Fruit fly (Drosophila melanogaster) whole organism, embryonic: ENCODE data around the gene Cyt-c-p.
A peak's percentile ranks its signal among the peaks of the same experiment; 100 is the strongest.

Experiments used
- BtbVII ChIP-seq: fragments of 200-800 bp; sonication (Bioruptor generic); optimal IDR thresholded peaks from 3 replicates; lab custom pipeline; 2017; ENCODE audit warnings: missing biosample characterization, mild to moderate bottlenecking, missing genetic modification characterization
- Bteb2 ChIP-seq: fragments of 200-800 bp; sonication (Bioruptor generic); optimal IDR thresholded peaks from 2 replicates; lab custom pipeline; 2016; ENCODE audit warnings: missing biosample characterization, missing genetic modification characterization
- CG10979 ChIP-seq: fragments of 200-800 bp; sonication (Bioruptor generic); optimal IDR thresholded peaks from 2 replicates; lab custom pipeline; 2018; ENCODE audit warnings: missing biosample characterization, mild to moderate bottlenecking, missing genetic modification characterization, moderate library complexity
- CG14050 ChIP-seq: fragments of 200-800 bp; sonication (Bioruptor generic); IDR thresholded peaks from 3 replicates; pipeline ENCODE4 v1.3.6; 2022; ENCODE audit warnings: missing biosample characterization, missing genetic modification characterization
- CG16779 ChIP-seq: fragments of 200-800 bp; sonication (Bioruptor generic); IDR thresholded peaks from 2 replicates; pipeline ENCODE4 v1.3.6; 2022; ENCODE audit warnings: missing biosample characterization, missing genetic modification characterization
- CG31224 ChIP-seq: fragments of 200-800 bp; sonication (Bioruptor generic); IDR thresholded peaks from 2 replicates; pipeline ENCODE4 v1.3.6; 2022; ENCODE audit warnings: missing biosample characterization, missing genetic modification characterization
- CG3163 ChIP-seq: fragments of 200-800 bp; sonication (Bioruptor generic); optimal IDR thresholded peaks from 3 replicates; lab custom pipeline; 2016; ENCODE audit warnings: missing biosample characterization, missing genetic modification characterization
- CG42726 ChIP-seq: fragments of 200-800 bp; sonication (Bioruptor generic); IDR thresholded peaks from 2 replicates; pipeline ENCODE4 v1.3.6; 2022; ENCODE audit warnings: missing biosample characterization, missing genetic modification characterization; ENCODE audit not compliant: partially characterized antibody
- CG4404 ChIP-seq: fragments of 200-800 bp; sonication (Bioruptor generic); IDR thresholded peaks from 2 replicates; pipeline ENCODE4 v1.3.6; 2022; ENCODE audit warnings: missing biosample characterization, missing genetic modification characterization
- CG4617 ChIP-seq: fragments of 200-800 bp; sonication (Bioruptor generic); optimal IDR thresholded peaks from 3 replicates; lab custom pipeline; 2016; ENCODE audit warnings: missing biosample characterization, missing genetic modification characterization, borderline replicate concordance
- CG6175 ChIP-seq: fragments of 200-800 bp; sonication (Bioruptor generic); IDR thresholded peaks from 3 replicates; pipeline ENCODE4 v1.3.6; 2022; ENCODE audit warnings: missing biosample characterization, missing genetic modification characterization
- CG6683 ChIP-seq: fragments of 200-800 bp; sonication (Bioruptor generic); optimal IDR thresholded peaks from 2 replicates; lab custom pipeline; 2017; ENCODE audit warnings: missing biosample characterization, mild to moderate bottlenecking, missing genetic modification characterization, missing genetic modification reagents
- CG6765 ChIP-seq: fragments of 200-800 bp; sonication (Bioruptor generic); optimal IDR thresholded peaks from 3 replicates; lab custom pipeline; 2017; ENCODE audit warnings: missing biosample characterization, mild to moderate bottlenecking, missing genetic modification characterization
- CG6791 ChIP-seq: fragments of 200-800 bp; sonication (Bioruptor generic); IDR thresholded peaks from 3 replicates; pipeline ENCODE4 v1.3.6; 2022; ENCODE audit warnings: missing biosample characterization, missing genetic modification characterization; ENCODE audit not compliant: partially characterized antibody
- CG7839 ChIP-seq: fragments of 200-800 bp; sonication (Bioruptor generic); optimal IDR thresholded peaks from 3 replicates; lab custom pipeline; 2018; ENCODE audit warnings: missing biosample characterization, mild to moderate bottlenecking, missing genetic modification characterization, moderate library complexity
- CTCF ChIP-seq: fragments of 200-800 bp; sonication (Bioruptor generic); optimal IDR thresholded peaks from 2 replicates; lab custom pipeline; 2017; ENCODE audit warnings: missing biosample characterization, mild to moderate bottlenecking, missing genetic modification characterization, moderate library complexity
- Camta ChIP-seq: fragments of 200-800 bp; sonication (Bioruptor generic); optimal IDR thresholded peaks from 2 replicates; lab custom pipeline; 2016; ENCODE audit warnings: missing biosample characterization, missing genetic modification characterization
- CoRest ChIP-seq: fragments of 200-800 bp; sonication (Bioruptor generic); optimal IDR thresholded peaks from 3 replicates; lab custom pipeline; 2018; ENCODE audit warnings: missing biosample characterization, mild to moderate bottlenecking, missing genetic modification characterization, moderate library complexity
- Deaf1 ChIP-seq: fragments of 200-800 bp; optimal IDR thresholded peaks from 3 replicates; lab custom pipeline; 2019; ENCODE audit warnings: missing biosample characterization, mild to moderate bottlenecking, missing genetic modification characterization, moderate library complexity
- Lim3 ChIP-seq: fragments of 200-800 bp; sonication (Bioruptor generic); IDR thresholded peaks from 2 replicates; pipeline ENCODE4 v1.3.6; 2022; ENCODE audit warnings: missing biosample characterization, missing genetic modification characterization
- MBD-R2 ChIP-seq: fragments of 200-800 bp; sonication (Bioruptor generic); IDR thresholded peaks from 2 replicates; pipeline ENCODE4 v1.3.6; 2022; ENCODE audit warnings: missing biosample characterization, missing genetic modification characterization
- NFAT ChIP-seq: fragments of 200-800 bp; sonication (Bioruptor generic); IDR thresholded peaks from 2 replicates; pipeline ENCODE4 v1.3.6; 2022; ENCODE audit warnings: missing biosample characterization, missing genetic modification characterization
- Oli ChIP-seq: fragments of 200-800 bp; sonication (Bioruptor generic); optimal IDR thresholded peaks from 2 replicates; lab custom pipeline; 2018; ENCODE audit warnings: missing biosample characterization, mild to moderate bottlenecking, missing genetic modification characterization, moderate library complexity
- Taf1 ChIP-seq: fragments of 200-800 bp; sonication (Bioruptor generic); IDR thresholded peaks from 2 replicates; pipeline ENCODE4 v1.3.6; 2022; ENCODE audit warnings: missing biosample characterization, missing genetic modification characterization
- Xrp1 ChIP-seq: fragments of 200-800 bp; sonication (Bioruptor generic); IDR thresholded peaks from 2 replicates; pipeline ENCODE4 v1.3.6; 2022; ENCODE audit warnings: missing biosample characterization, missing genetic modification characterization
- ac ChIP-seq: fragments of 200-800 bp; sonication (Bioruptor generic); optimal IDR thresholded peaks from 3 replicates; lab custom pipeline; 2017; ENCODE audit warnings: missing biosample characterization, mild to moderate bottlenecking, missing genetic modification characterization
- bbx ChIP-seq: fragments of 200-800 bp; sonication (Bioruptor generic); IDR thresholded peaks from 2 replicates; pipeline ENCODE4 v1.3.6; 2022; ENCODE audit warnings: missing biosample characterization, missing genetic modification characterization; ENCODE audit not compliant: partially characterized antibody
- bowl ChIP-seq: fragments of 200-800 bp; sonication (Bioruptor generic); IDR thresholded peaks from 2 replicates; pipeline ENCODE4 v1.3.6; 2022; ENCODE audit warnings: missing biosample characterization, missing genetic modification characterization
- bsh ChIP-seq, 2 experiments: fragments of 200-800 bp; sonication (Bioruptor generic); optimal IDR thresholded peaks; 2 replicates each; lab custom pipeline; 2017 to 2018; ENCODE audit warnings: mild to moderate bottlenecking in 2 of 2, missing biosample characterization in 2 of 2, missing genetic modification characterization in 2 of 2, moderate library complexity in 1 of 2
- btn ChIP-seq: fragments of 200-800 bp; sonication (Bioruptor generic); optimal IDR thresholded peaks from 2 replicates; lab custom pipeline; 2016; ENCODE audit warnings: missing biosample characterization, missing genetic modification characterization
- ci ChIP-seq: fragments of 200-800 bp; sonication (Bioruptor generic); IDR thresholded peaks from 3 replicates; pipeline ENCODE4 v1.3.6; 2022; ENCODE audit warnings: missing biosample characterization, missing genetic modification characterization
- dimm ChIP-seq: fragments of 200-800 bp; sonication (Bioruptor generic); IDR thresholded peaks from 2 replicates; pipeline ENCODE4 v1.3.6; 2022; ENCODE audit warnings: missing biosample characterization, missing genetic modification characterization
- dpn ChIP-seq, 2 experiments: fragments of 200-800 bp; sonication (Bioruptor generic); optimal IDR thresholded peaks; 3 replicates each; lab custom pipeline; 2016; ENCODE audit warnings: missing biosample characterization in 2 of 2, missing genetic modification characterization in 2 of 2
- fd64A ChIP-seq: fragments of 200-800 bp; sonication (Bioruptor generic); optimal IDR thresholded peaks from 3 replicates; lab custom pipeline; 2018; ENCODE audit warnings: missing biosample characterization, mild to moderate bottlenecking, missing genetic modification characterization
- grau ChIP-seq: fragments of 200-800 bp; optimal IDR thresholded peaks from 3 replicates; lab custom pipeline; 2019; ENCODE audit warnings: missing biosample characterization, mild to moderate bottlenecking, missing genetic modification characterization, moderate library complexity
- ham ChIP-seq: fragments of 200-800 bp; sonication (Bioruptor generic); IDR thresholded peaks from 2 replicates; pipeline ENCODE4 v1.3.6; 2022; ENCODE audit warnings: missing biosample characterization, missing genetic modification characterization
- hth ChIP-seq: fragments of >200 bp; optimal IDR thresholded peaks from 2 replicates; lab custom pipeline; 2017; ENCODE audit warnings: inconsistent platforms
- kay ChIP-seq: fragments of 200-800 bp; sonication (Bioruptor generic); optimal IDR thresholded peaks from 2 replicates; lab custom pipeline; 2016; ENCODE audit warnings: missing biosample characterization, missing genetic modification characterization
- lola ChIP-seq, 3 experiments: fragments of >200 bp in 2 of 3; fragments of 200-800 bp in 1 of 3; sonication (Bioruptor generic) in 1 of 3; optimal IDR thresholded peaks; 2 replicates each; lab custom pipeline; 2017 to 2019; ENCODE audit warnings: missing biosample characterization in 3 of 3, missing genetic modification characterization in 3 of 3, mild to moderate bottlenecking in 1 of 3, moderate library complexity in 1 of 3
- luna ChIP-seq: fragments of 200-800 bp; sonication (Bioruptor generic); optimal IDR thresholded peaks from 2 replicates; lab custom pipeline; 2016; ENCODE audit warnings: missing biosample characterization, missing genetic modification characterization
- mirr ChIP-seq: fragments of 200-800 bp; sonication (Bioruptor generic); optimal IDR thresholded peaks from 3 replicates; lab custom pipeline; 2018; ENCODE audit warnings: missing biosample characterization, mild to moderate bottlenecking, missing genetic modification characterization
- oc ChIP-seq: fragments of 200-800 bp; sonication (Bioruptor generic); optimal IDR thresholded peaks from 2 replicates; lab custom pipeline; 2018; ENCODE audit warnings: missing biosample characterization, mild to moderate bottlenecking, missing genetic modification characterization, moderate library complexity
- pan ChIP-seq, 4 experiments: fragments of >200 bp in 3 of 4; fragments of 200-800 bp in 1 of 4; sonication (Bioruptor generic) in 1 of 4; optimal IDR thresholded peaks in 3 of 4; IDR thresholded peaks in 1 of 4; 2 replicates each; pipeline versions ENCODE4 v1.3.6 to Lab custom; 2017 to 2022; ENCODE audit warnings: missing biosample characterization in 2 of 4, missing genetic modification characterization in 2 of 4, mixed read lengths in 1 of 4
- pnt ChIP-seq: fragments of 200-800 bp; sonication (Bioruptor generic); optimal IDR thresholded peaks from 3 replicates; lab custom pipeline; 2016; ENCODE audit warnings: missing biosample characterization, missing genetic modification characterization
- sisA ChIP-seq: fragments of 200-800 bp; sonication (Bioruptor generic); IDR thresholded peaks from 2 replicates; pipeline ENCODE4 v1.3.6; 2022; ENCODE audit warnings: missing biosample characterization, missing genetic modification characterization
- so ChIP-seq: fragments of 200-800 bp; sonication (Bioruptor generic); IDR thresholded peaks from 3 replicates; pipeline ENCODE4 v1.3.6; 2022; ENCODE audit warnings: missing biosample characterization, missing genetic modification characterization
- sr ChIP-seq: fragments of 200-800 bp; sonication (Bioruptor generic); IDR thresholded peaks from 3 replicates; pipeline ENCODE4 v1.3.6; 2022; ENCODE audit warnings: missing biosample characterization, missing genetic modification characterization
- tap ChIP-seq: fragments of 200-800 bp; optimal IDR thresholded peaks from 3 replicates; lab custom pipeline; 2019; ENCODE audit warnings: missing biosample characterization, mild to moderate bottlenecking, missing genetic modification characterization, moderate library complexity
- tgo ChIP-seq: fragments of 200-800 bp; sonication (Bioruptor generic); IDR thresholded peaks from 3 replicates; pipeline ENCODE4 v1.3.6; 2022; ENCODE audit warnings: missing biosample characterization, missing genetic modification characterization
- trh ChIP-seq: fragments of 200-800 bp; sonication (Bioruptor generic); optimal IDR thresholded peaks from 2 replicates; lab custom pipeline; 2016; ENCODE audit warnings: missing biosample characterization, missing genetic modification characterization
- yki ChIP-seq: fragments of >200 bp; optimal IDR thresholded peaks from 3 replicates; lab custom pipeline; 2018

The Cyt-c-p gene

dm6 chr2L:16689800-16690618, 29.7 kb upstream of the Cyt-c-p start (continued):
- no peak for TF ChIP-seq Lim3 (GFP tag; lab: Robert Waterston, UW)
- peak; percentile 45 for TF ChIP-seq CoRest (tag; lab: Kevin White, UChicago)
- TF ChIP-seq so: no peak
- no peak for TF ChIP-seq CG6765
- TF ChIP-seq trh: no peak
- TF ChIP-seq hth (lab: Kevin White, UChicago): no peak
- no peak for TF ChIP-seq CG4404 (GFP tag; lab: Robert Waterston, UW)
- peak; percentile 41 for TF ChIP-seq grau (tag; lab: Kevin White, UChicago)
- no peak for TF ChIP-seq CG7839 (tag; lab: Kevin White, UChicago)
- no peak for TF ChIP-seq bowl (GFP tag; lab: Robert Waterston, UW)
- no peak for TF ChIP-seq yki (lab: Kevin White, UChicago)
- no peak for TF ChIP-seq Taf1
- no peak for TF ChIP-seq Camta (GFP tag; lab: Kevin White, UChicago)
- TF ChIP-seq CTCF (GFP tag; lab: Kevin White, UChicago): no peak
- no peak for TF ChIP-seq MBD-R2 (GFP tag; lab: Robert Waterston, UW)
- TF ChIP-seq Xrp1 (GFP tag; lab: Robert Waterston, UW): no peak
- no peak for TF ChIP-seq tap (tag; lab: Kevin White, UChicago)
- TF ChIP-seq sr (GFP tag; lab: Robert Waterston, UW): no peak
- TF ChIP-seq bbx (GFP tag; lab: Robert Waterston, UW): no peak
- no peak for TF ChIP-seq CG14050 (GFP tag; lab: Robert Waterston, UW)
- no peak for TF ChIP-seq dimm
- TF ChIP-seq pan (optimal IDR thresholded peaks at IDR 0.05; lab: Kevin White, UChicago): no peak
- TF ChIP-seq pan (GFP tag; optimal IDR thresholded peaks at IDR 0.05 in 1 of 2, IDR thresholded peaks at IDR 0.05 in 1 of 2): no peak
- TF ChIP-seq NFAT (GFP tag; lab: Robert Waterston, UW): no peak
- no peak for TF ChIP-seq fd64A (GFP tag; lab: Kevin White, UChicago)
- TF ChIP-seq CG42726 (GFP tag; lab: Robert Waterston, UW): no peak
- TF ChIP-seq bsh (GFP tag; optimal IDR thresholded peaks at IDR 0.05; lab: Kevin White, UChicago): peak; percentile 22 to 51
- TF ChIP-seq btn: no peak
- TF ChIP-seq BtbVII (GFP tag; lab: Kevin White, UChicago): no peak
- TF ChIP-seq dpn (GFP tag; optimal IDR thresholded peaks at IDR 0.05; lab: Kevin White, UChicago): peak in 1 of 2 experiments; percentile 27
- TF ChIP-seq Bteb2 (GFP tag; lab: Kevin White, UChicago): no peak
- peak in 1 of 3 experiments; percentile 8 for TF ChIP-seq lola (GFP tag; optimal IDR thresholded peaks at IDR 0.05; lab: Kevin White, UChicago)
- no peak for TF ChIP-seq ham (GFP tag; lab: Robert Waterston, UW)
- TF ChIP-seq oc (tag; lab: Kevin White, UChicago): no peak
- no peak for TF ChIP-seq CG10979 (tag; lab: Kevin White, UChicago)
- TF ChIP-seq kay (GFP tag; lab: Kevin White, UChicago): no peak
- TF ChIP-seq Deaf1: peak; percentile 93
- TF ChIP-seq CG16779: no peak
- TF ChIP-seq mirr (GFP tag; lab: Kevin White, UChicago): no peak
- no peak for TF ChIP-seq tgo
- TF ChIP-seq CG6683 (GFP tag; lab: Kevin White, UChicago): no peak
- TF ChIP-seq ac: no peak
- no peak for TF ChIP-seq CG6175 (GFP tag; lab: Robert Waterston, UW)
- no peak for TF ChIP-seq luna (GFP tag; lab: Kevin White, UChicago)
- TF ChIP-seq CG3163 (GFP tag; lab: Kevin White, UChicago): no peak
- TF ChIP-seq CG6791 (GFP tag; lab: Robert Waterston, UW): no peak
- no peak for TF ChIP-seq sisA
- no peak for TF ChIP-seq CG4617
- no peak for TF ChIP-seq CG31224
- no peak for TF ChIP-seq pnt (GFP tag; lab: Kevin White, UChicago)
- no peak for TF ChIP-seq ci (GFP tag; lab: Robert Waterston, UW)
- TF ChIP-seq Oli (tag; lab: Kevin White, UChicago): peak; percentile 28
